Fruit fly (Drosophila melanogaster) whole organism, pupa: Measurements from ENCODE around the gene CG5466.

Experiments
- CG10348 ChIP-seq: fragments of 200-800 bp; sonication (Bioruptor generic); IDR thresholded peaks from 2 replicates; pipeline ENCODE4 v1.3.6; 2022; ENCODE audit warnings: missing biosample characterization, missing genetic modification characterization
- CG12605 ChIP-seq: fragments of 200-800 bp; sonication (Bioruptor generic); IDR thresholded peaks from 2 replicates; pipeline ENCODE4 v1.3.6; 2022; ENCODE audit warnings: missing biosample characterization, missing genetic modification characterization
- CG13204 ChIP-seq: fragments of 200-800 bp; sonication (Bioruptor generic); optimal IDR thresholded peaks from 2 replicates; lab custom pipeline; 2018; ENCODE audit warnings: missing biosample characterization, mild to moderate bottlenecking, missing genetic modification characterization, moderate library complexity
- CG14655 ChIP-seq: fragments of 200-800 bp; sonication (Bioruptor generic); optimal IDR thresholded peaks from 3 replicates; lab custom pipeline; 2017; ENCODE audit warnings: mild to moderate bottlenecking, missing biosample characterization, missing genetic modification reagents, missing genetic modification characterization
- CG15710 ChIP-seq: fragments of 200-800 bp; sonication (Bioruptor generic); optimal IDR thresholded peaks from 2 replicates; lab custom pipeline; 2018; ENCODE audit warnings: missing biosample characterization, mild to moderate bottlenecking, missing genetic modification characterization, moderate library complexity
- CG17806 ChIP-seq: fragments of 200-800 bp; sonication (Bioruptor generic); optimal IDR thresholded peaks from 2 replicates; lab custom pipeline; 2018; ENCODE audit warnings: missing biosample characterization, mild to moderate bottlenecking, missing genetic modification characterization, moderate library complexity
- CG32121 ChIP-seq: fragments of 200-800 bp; sonication (Bioruptor generic); IDR thresholded peaks from 2 replicates; pipeline ENCODE4 v1.3.6; 2022; ENCODE audit warnings: missing biosample characterization, missing genetic modification characterization
- CG34367 ChIP-seq: fragments of 200-800 bp; sonication (Bioruptor generic); optimal IDR thresholded peaks from 2 replicates; lab custom pipeline; 2018; ENCODE audit warnings: missing biosample characterization, mild to moderate bottlenecking, missing genetic modification characterization
- CG4496 ChIP-seq: fragments of 200-800 bp; sonication (Bioruptor generic); IDR thresholded peaks from 3 replicates; pipeline ENCODE4 v1.3.6; 2022; ENCODE audit warnings: missing biosample characterization, missing genetic modification characterization
- CG8159 ChIP-seq: fragments of 200-800 bp; sonication (Bioruptor generic); optimal IDR thresholded peaks from 3 replicates; lab custom pipeline; 2018; ENCODE audit warnings: missing biosample characterization, mild to moderate bottlenecking, missing genetic modification characterization, moderate library complexity
- CG8301 ChIP-seq: fragments of 200-800 bp; sonication (Bioruptor generic); optimal IDR thresholded peaks from 2 replicates; lab custom pipeline; 2018; ENCODE audit warnings: missing biosample characterization, mild to moderate bottlenecking, missing genetic modification characterization
- CG9948 ChIP-seq: fragments of 200-800 bp; sonication (Bioruptor generic); optimal IDR thresholded peaks from 2 replicates; lab custom pipeline; 2018; ENCODE audit warnings: missing biosample characterization, mild to moderate bottlenecking, missing genetic modification characterization, moderate library complexity
- D1 ChIP-seq: fragments of 200-800 bp; sonication (Bioruptor generic); optimal IDR thresholded peaks from 2 replicates; lab custom pipeline; 2018; ENCODE audit warnings: missing biosample characterization, mild to moderate bottlenecking, missing genetic modification characterization, moderate library complexity
- EcR ChIP-seq: fragments of 200-800 bp; sonication (Bioruptor generic); optimal IDR thresholded peaks from 3 replicates; lab custom pipeline; 2019; ENCODE audit warnings: missing biosample characterization, missing genetic modification characterization, mild to moderate bottlenecking, moderate library complexity, missing genetic modification reagents
- Ets98B ChIP-seq: fragments of 200-800 bp; sonication (Bioruptor generic); IDR thresholded peaks from 2 replicates; pipeline ENCODE4 v1.3.6; 2022; ENCODE audit warnings: missing biosample characterization, missing genetic modification characterization
- Pif1A ChIP-seq: fragments of 200-800 bp; sonication (Bioruptor generic); optimal IDR thresholded peaks from 3 replicates; lab custom pipeline; 2016; ENCODE audit warnings: missing biosample characterization, missing genetic modification characterization
- Pif1B ChIP-seq: fragments of 200-800 bp; sonication (Bioruptor generic); optimal IDR thresholded peaks from 3 replicates; lab custom pipeline; 2016; ENCODE audit warnings: missing biosample characterization, missing genetic modification characterization
- Snoo ChIP-seq: fragments of 200-800 bp; sonication (Bioruptor generic); optimal IDR thresholded peaks from 3 replicates; lab custom pipeline; 2017; ENCODE audit warnings: missing biosample characterization, mild to moderate bottlenecking, missing genetic modification characterization, inconsistent platforms
- fd96Ca ChIP-seq: fragments of 200-800 bp; sonication (Bioruptor generic); IDR thresholded peaks from 3 replicates; pipeline ENCODE4 v1.3.6; 2022; ENCODE audit warnings: missing biosample characterization, missing genetic modification characterization
- gl ChIP-seq: fragments of 200-800 bp; sonication (Bioruptor generic); optimal IDR thresholded peaks from 2 replicates; lab custom pipeline; 2018; ENCODE audit warnings: missing biosample characterization, mild to moderate bottlenecking, missing genetic modification characterization
- rn ChIP-seq: fragments of 200-800 bp; sonication (Bioruptor generic); IDR thresholded peaks from 2 replicates; pipeline ENCODE4 v1.3.6; 2022; ENCODE audit warnings: missing biosample characterization, missing genetic modification characterization

The CG5466 gene

DNA sequence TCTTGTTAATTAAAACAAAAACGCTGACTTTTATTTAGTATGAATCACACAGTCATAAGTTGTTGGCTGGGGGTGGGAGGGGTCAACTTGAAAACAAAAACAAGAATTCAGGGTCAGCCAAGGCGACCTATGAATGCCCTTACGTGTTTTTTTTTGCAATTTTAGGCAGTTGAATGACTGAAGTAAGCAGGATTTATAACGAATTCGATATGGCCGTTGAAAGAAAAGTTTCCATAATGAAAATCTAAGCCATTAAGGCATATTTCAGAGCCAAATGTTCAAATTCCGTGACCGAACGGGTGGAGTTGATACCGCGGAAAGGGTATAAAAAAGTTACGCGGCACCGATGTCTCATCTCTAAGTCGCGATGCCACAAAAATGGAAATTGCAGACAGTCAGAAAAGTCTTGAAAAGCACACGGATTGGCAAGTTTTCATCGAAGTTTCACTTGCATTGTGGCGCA lies 16.3 kb downstream of the CG5466 start:
- TF ChIP-seq Pif1A (GFP tag; lab: Kevin White, UChicago) (no peak), CG4496 (GFP tag; lab: Robert Waterston, UW) (peak; percentile 59; the same call in 2 of the 3 replicates), Pif1B (GFP tag; lab: Kevin White, UChicago) (no peak), CG15710 (peak; percentile 60), CG13204 (GFP tag; lab: Kevin White, UChicago) (no peak), fd96Ca (GFP tag; lab: Robert Waterston, UW) (peak; percentile 80), CG8301 (tag; lab: Kevin White, UChicago) (no peak), CG17806 (tag; lab: Kevin White, UChicago) (no peak), gl (tag; lab: Kevin White, UChicago) (no peak), CG8159 (tag; lab: Kevin White, UChicago) (no peak), EcR (GFP tag; lab: Kevin White, UChicago) (no peak), Snoo (tag; lab: Kevin White, UChicago) (peak; percentile 49), CG32121 (GFP tag; lab: Robert Waterston, UW) (peak; percentile 71), rn (GFP tag; lab: Robert Waterston, UW) (peak; percentile 52; the same call in 1 of the 2 replicates), CG14655 (no peak), CG9948 (tag; lab: Kevin White, UChicago) (peak; percentile 58), Ets98B (GFP tag; lab: Robert Waterston, UW) (peak; percentile 71)

- peak; percentile 27 for TF ChIP-seq CG34367 (tag; lab: Kevin White, UChicago)
- no peak for TF ChIP-seq D1 (tag; lab: Kevin White, UChicago)
- TF ChIP-seq CG13204 (GFP tag; lab: Kevin White, UChicago), result no peak
- TF ChIP-seq Snoo (tag; lab: Kevin White, UChicago), result no peak
- TF ChIP-seq Pif1A (GFP tag; lab: Kevin White, UChicago), result no peak
- TF ChIP-seq CG4496 (GFP tag; lab: Robert Waterston, UW), result 0 out of 3 replicates have a peak, but pooled peaks have one; percentile 37
- TF ChIP-seq CG8301 (tag; lab: Kevin White, UChicago), result no peak
- no peak for TF ChIP-seq gl (tag; lab: Kevin White, UChicago)
- TF ChIP-seq EcR (GFP tag; lab: Kevin White, UChicago), result no peak
- TF ChIP-seq CG10348 (GFP tag; lab: Robert Waterston, UW), result no peak
- no peak for TF ChIP-seq CG8159 (tag; lab: Kevin White, UChicago)
- no peak for TF ChIP-seq rn (GFP tag; lab: Robert Waterston, UW)
- TF ChIP-seq CG12605, result no peak
- no peak for TF ChIP-seq CG32121 (GFP tag; lab: Robert Waterston, UW)
- TF ChIP-seq, all 21 proteins: peak for 2
Observed at dm6 chr3R:20634674-20635594, 17.3 kb downstream of the CG5466 start, which contains the start of the genes Pi3K92E and Lrrk. Gene Pi3K92E (minus strand): TSS chr3R:20634732. Gene Lrrk (plus strand): TSS chr3R:20635480.

DNA sequence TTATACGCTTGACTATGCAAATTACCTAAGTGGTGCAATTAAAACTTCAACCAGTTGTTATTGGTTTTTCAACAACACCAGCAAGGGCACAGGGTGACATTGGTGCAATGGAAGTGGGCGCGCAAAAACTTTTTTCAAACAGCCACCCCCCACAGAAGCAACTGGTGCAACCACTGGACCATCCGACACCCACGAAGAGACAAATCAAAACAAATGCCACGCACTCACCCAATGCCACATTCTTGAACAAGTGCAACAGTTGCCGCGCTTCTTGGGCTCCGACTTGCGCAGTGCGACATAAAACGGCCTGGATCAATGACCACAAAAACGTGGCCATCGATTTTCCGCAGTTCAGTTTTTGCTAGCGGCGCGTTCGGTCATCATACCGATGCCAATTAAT lies 18.1 kb downstream of the CG5466 start:
- TF ChIP-seq Pif1B (GFP tag; lab: Kevin White, UChicago), result no peak
- TF ChIP-seq CG12605, result peak; percentile 95
- 0 out of 2 replicates have a peak, but pooled peaks have one; percentile 16 for TF ChIP-seq Ets98B (GFP tag; lab: Robert Waterston, UW)
- no peak for TF ChIP-seq CG10348 (GFP tag; lab: Robert Waterston, UW)
- TF ChIP-seq, all 21 proteins: peak for 2

DNA sequence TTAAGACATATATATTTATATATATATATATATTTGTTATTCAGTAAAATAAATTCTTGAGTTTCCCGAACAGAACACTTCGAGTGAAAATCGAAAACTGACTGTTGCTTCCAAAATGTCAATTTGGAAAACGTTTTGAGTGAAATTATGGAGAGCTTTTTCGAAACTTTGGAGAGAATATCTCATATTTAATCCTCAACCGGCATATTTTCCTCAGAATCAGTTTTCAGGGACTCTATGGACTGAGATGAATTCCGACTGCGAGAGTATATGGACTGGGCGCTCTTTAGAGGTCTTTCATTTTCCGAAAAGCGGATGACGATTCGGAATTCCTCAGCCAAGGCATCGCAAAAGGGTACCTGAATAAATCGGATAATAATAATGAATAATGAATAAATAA lies 30.9 kb downstream of the CG5466 start, which contains the start of gene GluRIIE:
Gene GluRIIE, minus strand, starts transcription at position 101 of the 400 bp plus-strand sequence.
- TF ChIP-seq CG9948 (tag; lab: Kevin White, UChicago) (no peak), CG13204 (GFP tag; lab: Kevin White, UChicago) (no peak), D1 (tag; lab: Kevin White, UChicago) (no peak), CG15710 (no peak), CG17806 (tag; lab: Kevin White, UChicago) (no peak), EcR (GFP tag; lab: Kevin White, UChicago) (no peak), CG8301 (tag; lab: Kevin White, UChicago) (no peak), CG34367 (tag; lab: Kevin White, UChicago) (no peak), CG32121 (GFP tag; lab: Robert Waterston, UW) (no peak), CG10348 (GFP tag; lab: Robert Waterston, UW) (no peak), CG4496 (GFP tag; lab: Robert Waterston, UW) (no peak), Ets98B (GFP tag; lab: Robert Waterston, UW) (no peak), Pif1A (GFP tag; lab: Kevin White, UChicago) (no peak), fd96Ca (GFP tag; lab: Robert Waterston, UW) (no peak), gl (tag; lab: Kevin White, UChicago) (no peak), Snoo (tag; lab: Kevin White, UChicago) (no peak)

dm6 chr3R:20652350-20652749 lies 34.7 kb downstream of the CG5466 start, which contains the start of gene GluRIID:
Gene GluRIID (minus strand): TSS chr3R:20652450.
- TF ChIP-seq CG8301 (tag; lab: Kevin White, UChicago) (no peak), Snoo (tag; lab: Kevin White, UChicago) (no peak), CG13204 (GFP tag; lab: Kevin White, UChicago) (no peak), Pif1A (GFP tag; lab: Kevin White, UChicago) (no peak), CG32121 (GFP tag; lab: Robert Waterston, UW) (no peak), CG10348 (GFP tag; lab: Robert Waterston, UW) (no peak)
- TF ChIP-seq, all 21 proteins: peak for 0
